Worm (Caenorhabditis elegans) whole organism, young adult: Measurements from ENCODE around the gene prx-19.

Experiments used
- D2030.7 ChIP-seq: fragments of 200-800 bp; sonication (Bioruptor generic); IDR thresholded peaks from 2 replicates; pipeline ENCODE4 v1.3.6; 2022; ENCODE audit warnings: missing genetic modification reagents, missing genetic modification characterization, missing compliant biosample characterization
- F10E7.11 ChIP-seq: sonication (generic microtip); optimal IDR thresholded peaks from 2 replicates; lab custom pipeline; 2017; ENCODE audit warnings: mild to moderate bottlenecking, missing genetic modification characterization, moderate library complexity, missing compliant biosample characterization
- F22D6.2 ChIP-seq: sonication (generic microtip); optimal IDR thresholded peaks from 2 replicates; lab custom pipeline; 2016; ENCODE audit warnings: mild to moderate bottlenecking, missing genetic modification characterization, missing compliant biosample characterization
- F33H1.4 ChIP-seq: fragments of 200-800 bp; sonication (Bioruptor generic); IDR thresholded peaks from 2 replicates; pipeline ENCODE4 v1.3.6; 2022; ENCODE audit warnings: missing genetic modification reagents, missing genetic modification characterization, missing compliant biosample characterization
- F37B4.10 ChIP-seq: fragments of 200-800 bp; sonication (Bioruptor generic); IDR thresholded peaks from 2 replicates; pipeline ENCODE4 v1.3.6; 2022; ENCODE audit warnings: missing genetic modification characterization, missing compliant biosample characterization
- F52B5.7 ChIP-seq: sonication (generic microtip); optimal IDR thresholded peaks from 2 replicates; lab custom pipeline; 2016; ENCODE audit warnings: mild to moderate bottlenecking, missing genetic modification characterization, missing compliant biosample characterization
- F57C9.4 ChIP-seq: sonication (generic microtip); optimal IDR thresholded peaks from 2 replicates; lab custom pipeline; 2017; ENCODE audit warnings: mild to moderate bottlenecking, missing genetic modification characterization, missing compliant biosample characterization
- K11D2.4 ChIP-seq: fragments of 200-800 bp; sonication (Bioruptor generic); IDR thresholded peaks from 2 replicates; pipeline ENCODE4 v1.3.6; 2022; ENCODE audit warnings: missing genetic modification reagents, missing genetic modification characterization, missing compliant biosample characterization
- T26A5.8 ChIP-seq: sonication (generic microtip); optimal IDR thresholded peaks from 2 replicates; lab custom pipeline; 2016; ENCODE audit warnings: missing genetic modification characterization, missing compliant biosample characterization
- Y56A3A.18 ChIP-seq: fragments of 200-800 bp; sonication (Bioruptor generic); IDR thresholded peaks from 2 replicates; pipeline ENCODE4 v1.3.6; 2022; ENCODE audit warnings: missing genetic modification reagents, missing genetic modification characterization, missing compliant biosample characterization
- Y67H2A.10 ChIP-seq: fragments of 200-800 bp; sonication (Bioruptor generic); conservative IDR thresholded peaks from 2 replicates; pipeline ENCODE4 v1.3.6; 2022; ENCODE audit warnings: missing genetic modification reagents, missing genetic modification characterization, missing compliant biosample characterization
- Y95B8A.8 ChIP-seq: fragments of 200-800 bp; sonication (Bioruptor generic); IDR thresholded peaks from 2 replicates; pipeline ENCODE4 v1.3.6; 2022; ENCODE audit warnings: missing genetic modification reagents, missing genetic modification characterization, missing compliant biosample characterization
- akir-1 ChIP-seq: fragments of 200-800 bp; sonication (Bioruptor generic); optimal IDR thresholded peaks from 2 replicates; lab custom pipeline; 2018; ENCODE audit warnings: mild to moderate bottlenecking, missing genetic modification characterization, moderate library complexity, missing compliant biosample characterization
- aptf-3 ChIP-seq: fragments of 200-800 bp; sonication (Bioruptor generic); IDR thresholded peaks from 2 replicates; pipeline ENCODE4 v1.3.6; 2022; ENCODE audit warnings: missing genetic modification characterization, missing compliant biosample characterization
- atf-7 ChIP-seq: sonication (generic microtip); optimal IDR thresholded peaks from 2 replicates; lab custom pipeline; 2017; ENCODE audit warnings: mild to moderate bottlenecking, missing genetic modification characterization, missing compliant biosample characterization
- attf-6 ChIP-seq: fragments of 200-800 bp; sonication (Bioruptor generic); IDR thresholded peaks from 2 replicates; pipeline ENCODE4 v1.3.6; 2022; ENCODE audit warnings: missing genetic modification reagents, missing genetic modification characterization, missing compliant biosample characterization
- cebp-1 ChIP-seq, 2 experiments: fragments of 200-800 bp in 1 of 2; sonication (Bioruptor generic) in 1 of 2; sonication (generic microtip) in 1 of 2; IDR thresholded peaks in 1 of 2; optimal IDR thresholded peaks in 1 of 2; 2 replicates each; pipeline versions ENCODE4 v1.3.6 to Lab custom; 2017 to 2022; ENCODE audit warnings: missing compliant biosample characterization in 2 of 2, missing genetic modification characterization in 2 of 2, mild to moderate bottlenecking in 1 of 2, missing genetic modification reagents in 1 of 2, moderate library complexity in 1 of 2
- ceh-40 ChIP-seq: fragments of 200-800 bp; sonication (Bioruptor generic); IDR thresholded peaks from 2 replicates; pipeline ENCODE4 v1.3.6; 2022; ENCODE audit warnings: missing genetic modification characterization, missing compliant biosample characterization
- ceh-79 ChIP-seq: sonication (generic microtip); optimal IDR thresholded peaks from 2 replicates; lab custom pipeline; 2017; ENCODE audit warnings: mild to moderate bottlenecking, missing genetic modification characterization, missing compliant biosample characterization
- dox-1 ChIP-seq: fragments of 200-800 bp; sonication (Bioruptor generic); IDR thresholded peaks from 2 replicates; pipeline ENCODE4 v1.3.6; 2022; ENCODE audit warnings: missing genetic modification reagents, missing genetic modification characterization, missing compliant biosample characterization
- dpl-1 ChIP-seq: fragments of 150-350 bp; optimal IDR thresholded peaks from 2 replicates; lab custom pipeline; 2014; ENCODE audit warnings: missing biosample characterization, missing genetic modification reagents, missing genetic modification characterization
- efl-1 ChIP-seq: fragments of 150-350 bp; optimal IDR thresholded peaks from 2 replicates; lab custom pipeline; 2014; ENCODE audit warnings: missing biosample characterization, missing genetic modification reagents, missing genetic modification characterization
- ets-4 ChIP-seq: fragments of 200-800 bp; sonication (Bioruptor generic); optimal IDR thresholded peaks from 2 replicates; lab custom pipeline; 2018; ENCODE audit warnings: mild to moderate bottlenecking, missing genetic modification characterization, missing compliant biosample characterization
- hlh-12 ChIP-seq: sonication (generic microtip); optimal IDR thresholded peaks from 2 replicates; lab custom pipeline; 2016; ENCODE audit warnings: missing genetic modification characterization, missing compliant biosample characterization
- hlh-26 ChIP-seq: fragments of 200-800 bp; sonication (Bioruptor generic); conservative IDR thresholded peaks from 2 replicates; pipeline ENCODE4 v1.3.6; 2022; ENCODE audit warnings: missing genetic modification reagents, missing genetic modification characterization, missing compliant biosample characterization
- lag-1 ChIP-seq: fragments of 200-800 bp; sonication (Bioruptor generic); IDR thresholded peaks from 2 replicates; pipeline ENCODE4 v1.3.6; 2022; ENCODE audit warnings: missing genetic modification reagents, missing genetic modification characterization, missing compliant biosample characterization
- let-526 ChIP-seq: fragments of 200-800 bp; sonication (Bioruptor generic); IDR thresholded peaks from 2 replicates; pipeline ENCODE4 v1.3.6; 2022; ENCODE audit warnings: missing genetic modification reagents, missing genetic modification characterization, missing compliant biosample characterization
- lin-26 ChIP-seq: fragments of 200-800 bp; sonication (Bioruptor generic); IDR thresholded peaks from 2 replicates; pipeline ENCODE4 v1.3.6; 2022; ENCODE audit warnings: missing genetic modification reagents, missing genetic modification characterization, missing compliant biosample characterization
- lin-40 ChIP-seq: sonication (generic microtip); optimal IDR thresholded peaks from 2 replicates; lab custom pipeline; 2016; ENCODE audit warnings: missing genetic modification characterization, mild to moderate bottlenecking, missing compliant biosample characterization, missing genotype, missing genetic modification reagents
- lin-54 ChIP-seq: fragments of 200-800 bp; sonication (Bioruptor generic); optimal IDR thresholded peaks from 2 replicates; lab custom pipeline; 2018; ENCODE audit warnings: mild to moderate bottlenecking, missing genetic modification characterization, missing compliant biosample characterization
- mcd-1 ChIP-seq: fragments of 200-800 bp; sonication (Bioruptor generic); IDR thresholded peaks from 2 replicates; pipeline ENCODE4 v1.3.6; 2022; ENCODE audit warnings: missing genetic modification reagents, missing genetic modification characterization, missing compliant biosample characterization
- nfya-2 ChIP-seq: fragments of 200-800 bp; sonication (Bioruptor generic); IDR thresholded peaks from 2 replicates; pipeline ENCODE4 v1.3.6; 2022; ENCODE audit warnings: missing genetic modification reagents, missing genetic modification characterization, missing compliant biosample characterization
- rpc-1 ChIP-seq, 2 experiments: fragments of 150-350 bp in 1 of 2; sonication (generic microtip) in 1 of 2; optimal IDR thresholded peaks; 2 replicates each; lab custom pipeline; 2014 to 2018; ENCODE audit warnings: missing biosample characterization in 1 of 2, missing genetic modification characterization in 1 of 2, missing genetic modification reagents in 1 of 2, missing genotype in 1 of 2
- sdz-38 ChIP-seq: sonication (generic microtip); optimal IDR thresholded peaks from 2 replicates; lab custom pipeline; 2016; ENCODE audit warnings: missing genotype, missing genetic modification characterization, missing compliant biosample characterization
- snpc-4 ChIP-seq, 5 experiments: fragments of 150-350 bp in 1 of 5; sonication (generic microtip) in 4 of 5; optimal IDR thresholded peaks; 2 replicates each; lab custom pipeline; 2014 to 2018; ENCODE audit warnings: missing genetic modification characterization in 5 of 5, missing biosample characterization in 3 of 5, antibody characterized with exemption in 2 of 5, mild to moderate bottlenecking in 2 of 5, missing compliant biosample characterization in 2 of 5, missing genotype in 2 of 5, moderate library complexity in 2 of 5, missing genetic modification reagents in 1 of 5
- sptf-2 ChIP-seq: fragments of 200-800 bp; sonication (Bioruptor generic); optimal IDR thresholded peaks from 2 replicates; lab custom pipeline; 2018; ENCODE audit warnings: mild to moderate bottlenecking, missing genetic modification characterization, missing compliant biosample characterization
- tbp1 ChIP-seq: fragments of 200-800 bp; sonication (Bioruptor generic); optimal IDR thresholded peaks from 2 replicates; lab custom pipeline; 2018; ENCODE audit warnings: mild to moderate bottlenecking, missing genetic modification characterization, missing compliant biosample characterization
- tlf-1 ChIP-seq: fragments of 200-800 bp; sonication (Bioruptor generic); optimal IDR thresholded peaks from 2 replicates; lab custom pipeline; 2018; ENCODE audit warnings: mild to moderate bottlenecking, missing genetic modification characterization, missing compliant biosample characterization
- xnd-1 ChIP-seq: sonication (generic microtip); optimal IDR thresholded peaks from 2 replicates; lab custom pipeline; 2016; ENCODE audit warnings: missing genotype, missing genetic modification reagents, missing genetic modification characterization, missing compliant biosample characterization
- ztf-18 ChIP-seq: sonication (generic microtip); optimal IDR thresholded peaks from 2 replicates; lab custom pipeline; 2016; ENCODE audit warnings: missing genotype, mild to moderate bottlenecking, missing genetic modification characterization, missing compliant biosample characterization
- ztf-22 ChIP-seq: fragments of 200-800 bp; sonication (Bioruptor generic); optimal IDR thresholded peaks from 2 replicates; lab custom pipeline; 2018; ENCODE audit warnings: mild to moderate bottlenecking, missing genetic modification characterization, moderate library complexity, missing compliant biosample characterization

Gene prx-19

DNA sequence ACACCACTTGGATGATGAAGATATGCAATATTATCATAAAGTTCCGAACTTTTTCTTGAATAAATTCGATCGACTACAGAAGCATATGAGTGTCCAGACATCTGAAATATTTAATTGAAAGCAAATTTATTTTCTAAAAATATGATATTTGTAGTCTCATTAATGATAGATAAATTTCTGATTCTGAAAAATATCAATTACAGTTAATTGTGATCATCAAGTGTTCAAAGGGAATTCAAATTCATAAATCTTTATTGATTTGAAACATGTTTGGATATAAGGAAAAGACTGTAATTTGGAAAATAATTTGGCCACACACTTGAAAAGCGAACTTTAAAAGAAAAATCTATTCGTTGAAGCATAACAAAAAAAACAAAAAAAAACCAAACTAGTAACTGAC lies 1.8 kb downstream of the prx-19 start, which contains the start of gene F54F2.7:
TSS of gene F54F2.7 (minus strand) at position 101 of the 400 bp plus-strand sequence.
- TF ChIP-seq efl-1 (GFP tag; lab: Kevin White, UChicago): no peak
- no peak for TF ChIP-seq akir-1 (GFP tag; lab: Kevin White, UChicago)
- TF ChIP-seq snpc-4 (GFP tag; optimal IDR thresholded peaks at IDR 0.05; lab: Kevin White, UChicago): no peak
- TF ChIP-seq snpc-4 (tag; optimal IDR thresholded peaks at IDR 0.05; lab: Kevin White, UChicago): no peak
- no peak for TF ChIP-seq D2030.7
- no peak for TF ChIP-seq K11D2.4 (GFP tag; lab: Robert Waterston, UW)
- TF ChIP-seq ets-4 (GFP tag; lab: Kevin White, UChicago): no peak
- TF ChIP-seq F52B5.7 (tag; lab: Kevin White, UChicago): no peak
- TF ChIP-seq F33H1.4 (GFP tag; lab: Robert Waterston, UW): no peak
- TF ChIP-seq lin-40 (tag; lab: Kevin White, UChicago): no peak
- no peak for TF ChIP-seq F22D6.2 (tag; lab: Kevin White, UChicago)
- no peak for TF ChIP-seq sptf-2 (GFP tag; lab: Kevin White, UChicago)
- no peak for TF ChIP-seq xnd-1
- TF ChIP-seq Y67H2A.10 (GFP tag; lab: Robert Waterston, UW): no peak
- no peak for TF ChIP-seq atf-7 (tag; lab: Kevin White, UChicago)
- no peak for TF ChIP-seq hlh-26 (GFP tag; lab: Robert Waterston, UW)
- no peak for TF ChIP-seq ztf-22 (GFP tag; lab: Kevin White, UChicago)
- no peak for TF ChIP-seq ceh-40 (GFP tag; lab: Robert Waterston, UW)

ce11 chrIII:8805815-8806214 lies 3.3 kb downstream of the prx-19 start:
- TF ChIP-seq Y95B8A.8 (GFP tag; lab: Robert Waterston, UW): 0 out of 2 replicates have a peak, but pooled peaks have one; percentile 51
- TF ChIP-seq Y56A3A.18: 0 out of 2 replicates have a peak, but pooled peaks have one; percentile 35
- no peak for TF ChIP-seq ztf-18 (tag; lab: Kevin White, UChicago)
- 0 out of 2 replicates have a peak, but pooled peaks have one; percentile 11 for TF ChIP-seq dox-1 (GFP tag; lab: Robert Waterston, UW)
- TF ChIP-seq, all 124 proteins: peak for 3

- TF ChIP-seq dox-1 (GFP tag; lab: Robert Waterston, UW): peak; percentile 88
- no peak for TF ChIP-seq dpl-1 (GFP tag; lab: Kevin White, UChicago)
- peak; percentile 35; the same call in 1 of the 2 replicates for TF ChIP-seq F33H1.4 (GFP tag; lab: Robert Waterston, UW)
- TF ChIP-seq aptf-3: no peak
- TF ChIP-seq ceh-79 (tag; lab: Kevin White, UChicago): no peak
- no peak for TF ChIP-seq F52B5.7 (tag; lab: Kevin White, UChicago)
- peak; percentile 69 for TF ChIP-seq mcd-1 (GFP tag; lab: Robert Waterston, UW)
- TF ChIP-seq nfya-2 (GFP tag; lab: Robert Waterston, UW): no peak
- no peak for TF ChIP-seq F37B4.10
- no peak for TF ChIP-seq cebp-1 (GFP tag; IDR thresholded peaks at IDR 0.05; lab: Robert Waterston, UW)
- peak; percentile 92 for TF ChIP-seq cebp-1 (tag; optimal IDR thresholded peaks at IDR 0.05; lab: Kevin White, UChicago)
- no peak for TF ChIP-seq F57C9.4 (tag; lab: Kevin White, UChicago)
- TF ChIP-seq tbp1 (GFP tag; lab: Kevin White, UChicago): peak; percentile 57
- TF ChIP-seq D2030.7: no peak
- no peak for TF ChIP-seq T26A5.8 (tag; lab: Kevin White, UChicago)
- peak; percentile 67 for TF ChIP-seq lin-54 (GFP tag; lab: Kevin White, UChicago)
- TF ChIP-seq let-526 (GFP tag; lab: Robert Waterston, UW): no peak; the same call in none of the 2 replicates
- no peak for TF ChIP-seq attf-6
- peak; percentile 80 for TF ChIP-seq tlf-1 (GFP tag; lab: Kevin White, UChicago)
- TF ChIP-seq lin-26 (GFP tag; lab: Robert Waterston, UW): peak; percentile 75; the same call in 1 of the 2 replicates
- no peak for TF ChIP-seq sdz-38 (tag; lab: Kevin White, UChicago)
- TF ChIP-seq K11D2.4 (GFP tag; lab: Robert Waterston, UW): peak; percentile 74; the same call in 1 of the 2 replicates
- TF ChIP-seq F10E7.11 (tag; lab: Kevin White, UChicago): no peak
- no peak for TF ChIP-seq ceh-40 (GFP tag; lab: Robert Waterston, UW)
- no peak for TF ChIP-seq rpc-1 (optimal IDR thresholded peaks at IDR 0.05; lab: Kevin White, UChicago)
- TF ChIP-seq rpc-1 (tag; optimal IDR thresholded peaks at IDR 0.05; lab: Kevin White, UChicago): no peak
- TF ChIP-seq lag-1 (GFP tag; lab: Robert Waterston, UW): 0 out of 2 replicates have a peak, but pooled peaks have one; percentile 56
- no peak for TF ChIP-seq hlh-12 (tag; lab: Kevin White, UChicago)
Observed at ce11 chrIII:8801864-8802818, 7.0 kb downstream of the prx-19 start.
